Fruit fly (Drosophila melanogaster) Kc167 (cell line): Measurements from ENCODE around the gene Sodh2.

Experiments used
- Myc ChIP-seq: fragments of >200 bp; optimal IDR thresholded peaks from 2 replicates; lab custom pipeline; 2017; ENCODE audit warnings: missing external identifiers
- Sin3A ChIP-seq: fragments of >200 bp; optimal IDR thresholded peaks from 2 replicates; lab custom pipeline; 2018; ENCODE audit warnings: missing external identifiers
- h ChIP-seq: fragments of >200 bp; optimal IDR thresholded peaks from 3 replicates; lab custom pipeline; 2018; ENCODE audit warnings: missing external identifiers
- insv ChIP-seq: fragments of >200 bp; optimal IDR thresholded peaks from 3 replicates; lab custom pipeline; 2018; ENCODE audit warnings: missing external identifiers
- psq ChIP-seq: fragments of >200 bp; optimal IDR thresholded peaks from 2 replicates; lab custom pipeline; 2017; ENCODE audit warnings: missing external identifiers
- ttk ChIP-seq: sonication (Bioruptor generic); optimal IDR thresholded peaks from 2 replicates; lab custom pipeline; 2017; ENCODE audit warnings: missing external identifiers

- TF ChIP-seq ttk (lab: Kevin White, UChicago), result no peak
- TF ChIP-seq psq, result no peak
- no peak for TF ChIP-seq insv
- no peak for TF ChIP-seq Myc (lab: Kevin White, UChicago)
- TF ChIP-seq h (lab: Kevin White, UChicago), result no peak
- no peak for TF ChIP-seq Sin3A (lab: Kevin White, UChicago)
Observed at dm6 chr3R:10888633-10889519, 12.7 kb downstream of the Sodh2 start.
